Fruit fly (Drosophila melanogaster) whole organism, embryonic: ENCODE results near the gene CG9518.
A peak's percentile ranks its signal among the peaks of the same experiment; 100 is the strongest.

Source experiments
- BEAF-32 ChIP-seq: fragments of 200-800 bp; sonication (Bioruptor generic); optimal IDR thresholded peaks from 3 replicates; lab custom pipeline; 2017; ENCODE audit warnings: missing biosample characterization, missing genetic modification characterization, mild to moderate bottlenecking, moderate library complexity, missing genetic modification reagents
- CG10274 ChIP-seq: fragments of 200-800 bp; sonication (Bioruptor generic); optimal IDR thresholded peaks from 3 replicates; lab custom pipeline; 2017; ENCODE audit warnings: missing biosample characterization, mild to moderate bottlenecking, missing genetic modification characterization
- CG10979 ChIP-seq: fragments of 200-800 bp; sonication (Bioruptor generic); optimal IDR thresholded peaks from 2 replicates; lab custom pipeline; 2018; ENCODE audit warnings: missing biosample characterization, mild to moderate bottlenecking, missing genetic modification characterization, moderate library complexity
- CG11456 ChIP-seq: fragments of 200-800 bp; sonication (Bioruptor generic); IDR thresholded peaks from 3 replicates; pipeline ENCODE4 v1.3.6; 2022; ENCODE audit warnings: missing biosample characterization, missing genetic modification characterization
- CG11504 ChIP-seq: fragments of 200-800 bp; sonication (Bioruptor generic); optimal IDR thresholded peaks from 3 replicates; lab custom pipeline; 2019; ENCODE audit warnings: missing biosample characterization, mild to moderate bottlenecking, missing genetic modification characterization, moderate library complexity
- CG11723 ChIP-seq: fragments of 200-800 bp; sonication (Bioruptor generic); optimal IDR thresholded peaks from 2 replicates; lab custom pipeline; 2017; ENCODE audit warnings: missing biosample characterization, mild to moderate bottlenecking, missing genetic modification characterization
- CG12155 ChIP-seq: fragments of 200-800 bp; sonication (Bioruptor generic); optimal IDR thresholded peaks from 3 replicates; lab custom pipeline; 2016; ENCODE audit warnings: missing biosample characterization, missing genetic modification characterization
- CG13424 ChIP-seq: fragments of 200-800 bp; sonication (Bioruptor generic); optimal IDR thresholded peaks from 2 replicates; lab custom pipeline; 2019; ENCODE audit warnings: missing biosample characterization, mild to moderate bottlenecking, missing genetic modification characterization, moderate library complexity
- CG17361 ChIP-seq: fragments of 200-800 bp; sonication (Bioruptor generic); IDR thresholded peaks from 3 replicates; pipeline ENCODE4 v1.3.6; 2022; ENCODE audit warnings: missing biosample characterization, missing genetic modification characterization
- CG17802 ChIP-seq: fragments of 200-800 bp; sonication (Bioruptor generic); optimal IDR thresholded peaks from 2 replicates; lab custom pipeline; 2018; ENCODE audit warnings: missing biosample characterization, mild to moderate bottlenecking, missing genetic modification characterization, moderate library complexity
- CG2678 ChIP-seq: fragments of 200-800 bp; sonication (Bioruptor generic); optimal IDR thresholded peaks from 3 replicates; lab custom pipeline; 2019; ENCODE audit warnings: missing biosample characterization, mild to moderate bottlenecking, missing genetic modification characterization, moderate library complexity
- CG30403 ChIP-seq: fragments of 200-800 bp; sonication (Bioruptor generic); optimal IDR thresholded peaks from 3 replicates; lab custom pipeline; 2016; ENCODE audit warnings: missing biosample characterization, missing genetic modification characterization
- CG30431 ChIP-seq: fragments of 200-800 bp; sonication (Bioruptor generic); optimal IDR thresholded peaks from 2 replicates; lab custom pipeline; 2017; ENCODE audit warnings: missing biosample characterization, missing genetic modification characterization
- CG32772 ChIP-seq: fragments of 200-800 bp; sonication (Bioruptor generic); IDR thresholded peaks from 2 replicates; pipeline ENCODE4 v1.3.6; 2022; ENCODE audit warnings: missing biosample characterization, missing genetic modification characterization
- CG3281 ChIP-seq: fragments of 200-800 bp; sonication (Bioruptor generic); optimal IDR thresholded peaks from 3 replicates; lab custom pipeline; 2017; ENCODE audit warnings: missing biosample characterization, mild to moderate bottlenecking, missing genetic modification characterization
- CG3407 ChIP-seq: fragments of 200-800 bp; sonication (Bioruptor generic); optimal IDR thresholded peaks from 2 replicates; lab custom pipeline; 2018; ENCODE audit warnings: missing biosample characterization, mild to moderate bottlenecking, missing genetic modification characterization
- CG5245 ChIP-seq: fragments of 200-800 bp; sonication (Bioruptor generic); optimal IDR thresholded peaks from 3 replicates; lab custom pipeline; 2016; ENCODE audit warnings: missing biosample characterization, missing genetic modification characterization
- CG9876 ChIP-seq: fragments of 200-800 bp; sonication (Bioruptor generic); optimal IDR thresholded peaks from 2 replicates; lab custom pipeline; 2016; ENCODE audit warnings: missing biosample characterization, missing genetic modification characterization
- CTCF ChIP-seq: fragments of 200-800 bp; sonication (Bioruptor generic); optimal IDR thresholded peaks from 2 replicates; lab custom pipeline; 2017; ENCODE audit warnings: missing biosample characterization, mild to moderate bottlenecking, missing genetic modification characterization, moderate library complexity
- Camta ChIP-seq: fragments of 200-800 bp; sonication (Bioruptor generic); optimal IDR thresholded peaks from 2 replicates; lab custom pipeline; 2016; ENCODE audit warnings: missing biosample characterization, missing genetic modification characterization
- CkIIα-i1 ChIP-seq: fragments of 200-800 bp; sonication (Bioruptor generic); IDR thresholded peaks from 2 replicates; pipeline ENCODE4 v1.3.6; 2022; ENCODE audit warnings: missing biosample characterization, missing genetic modification characterization
- Dll ChIP-seq: fragments of 200-800 bp; sonication (Bioruptor generic); IDR thresholded peaks from 4 replicates; pipeline ENCODE4 v1.3.6; 2022; ENCODE audit warnings: missing biosample characterization, missing genetic modification characterization; ENCODE audit not compliant: partially characterized antibody
- Dref ChIP-seq: fragments of 200-800 bp; sonication (Bioruptor generic); IDR thresholded peaks from 2 replicates; pipeline ENCODE4 v1.3.6; 2022; ENCODE audit warnings: missing biosample characterization, missing genetic modification characterization
- Eip74EF ChIP-seq, 2 experiments: fragments of 200-800 bp in 1 of 2; fragments of >200 bp in 1 of 2; sonication (Bioruptor generic) in 1 of 2; optimal IDR thresholded peaks; 2 replicates each; lab custom pipeline; 2017 to 2019; ENCODE audit warnings: missing biosample characterization in 2 of 2, missing genetic modification characterization in 2 of 2, mild to moderate bottlenecking in 1 of 2, moderate library complexity in 1 of 2
- Fer2 ChIP-seq: fragments of 200-800 bp; sonication (Bioruptor generic); optimal IDR thresholded peaks from 2 replicates; lab custom pipeline; 2018; ENCODE audit warnings: missing biosample characterization, mild to moderate bottlenecking, missing genetic modification characterization, moderate library complexity
- Hmx ChIP-seq: fragments of 200-800 bp; sonication (Bioruptor generic); optimal IDR thresholded peaks from 2 replicates; lab custom pipeline; 2016; ENCODE audit warnings: missing biosample characterization, missing genetic modification characterization
- Mes4 ChIP-seq: fragments of 200-800 bp; sonication (Bioruptor generic); optimal IDR thresholded peaks from 2 replicates; lab custom pipeline; 2016; ENCODE audit warnings: missing biosample characterization, missing genetic modification characterization
- Myb ChIP-seq: fragments of 200-800 bp; sonication (Bioruptor generic); optimal IDR thresholded peaks from 2 replicates; lab custom pipeline; 2016; ENCODE audit warnings: missing biosample characterization, missing genetic modification characterization
- Nf-YA ChIP-seq: fragments of 200-800 bp; sonication (Bioruptor generic); IDR thresholded peaks from 2 replicates; pipeline ENCODE4 v1.3.6; 2022; ENCODE audit warnings: missing biosample characterization, missing genetic modification characterization
- Sin3A ChIP-seq: fragments of >200 bp; optimal IDR thresholded peaks from 2 replicates; lab custom pipeline; 2018
- chm ChIP-seq: fragments of 200-800 bp; sonication (Bioruptor generic); IDR thresholded peaks from 2 replicates; pipeline ENCODE4 v1.3.6; 2022; ENCODE audit warnings: missing biosample characterization, missing genetic modification characterization
- dati ChIP-seq: fragments of 200-800 bp; sonication (Bioruptor generic); IDR thresholded peaks from 2 replicates; pipeline ENCODE4 v1.3.6; 2022; ENCODE audit warnings: missing biosample characterization, missing genetic modification characterization
- eve ChIP-seq, 2 experiments: fragments of >200 bp; optimal IDR thresholded peaks; 2 replicates each; lab custom pipeline; 2017; ENCODE audit warnings: missing biosample characterization in 2 of 2, missing genetic modification characterization in 2 of 2
- ftz-f1 ChIP-seq: fragments of 200-800 bp; sonication (Bioruptor generic); optimal IDR thresholded peaks from 2 replicates; lab custom pipeline; 2016; ENCODE audit warnings: missing biosample characterization, missing genetic modification characterization
- gt ChIP-seq: fragments of 200-800 bp; sonication (Bioruptor generic); IDR thresholded peaks from 2 replicates; pipeline ENCODE4 v1.3.6; 2022; ENCODE audit warnings: missing biosample characterization, missing genetic modification characterization
- jigr1 ChIP-seq: fragments of 200-800 bp; sonication (Bioruptor generic); IDR thresholded peaks from 3 replicates; pipeline ENCODE4 v1.3.6; 2022; ENCODE audit warnings: missing biosample characterization, missing genetic modification characterization
- jumu ChIP-seq: fragments of 200-800 bp; sonication (Bioruptor generic); optimal IDR thresholded peaks from 3 replicates; lab custom pipeline; 2016; ENCODE audit warnings: missing biosample characterization, missing genetic modification characterization
- ken ChIP-seq: fragments of 200-800 bp; sonication (Bioruptor generic); IDR thresholded peaks from 3 replicates; pipeline ENCODE4 v1.3.6; 2022; ENCODE audit warnings: missing biosample characterization, missing genetic modification characterization
- klu ChIP-seq: fragments of 200-800 bp; sonication (Bioruptor generic); IDR thresholded peaks from 2 replicates; pipeline ENCODE4 v1.3.6; 2022; ENCODE audit warnings: missing biosample characterization, missing genetic modification characterization
- knrl ChIP-seq: fragments of 200-800 bp; sonication (Bioruptor generic); IDR thresholded peaks from 3 replicates; pipeline ENCODE4 v1.3.6; 2022; ENCODE audit warnings: missing biosample characterization, missing genetic modification characterization; ENCODE audit not compliant: partially characterized antibody
- lab ChIP-seq: fragments of 200-800 bp; sonication (Bioruptor generic); optimal IDR thresholded peaks from 3 replicates; lab custom pipeline; 2017; ENCODE audit warnings: missing biosample characterization, missing genetic modification characterization, mild to moderate bottlenecking, moderate library complexity, missing genetic modification reagents
- nerfin-2 ChIP-seq: fragments of 200-800 bp; sonication (Bioruptor generic); IDR thresholded peaks from 2 replicates; pipeline ENCODE4 v1.3.6; 2022; ENCODE audit warnings: missing biosample characterization, missing genetic modification characterization; ENCODE audit not compliant: partially characterized antibody
- pan ChIP-seq, 4 experiments: fragments of >200 bp in 3 of 4; fragments of 200-800 bp in 1 of 4; sonication (Bioruptor generic) in 1 of 4; optimal IDR thresholded peaks in 3 of 4; IDR thresholded peaks in 1 of 4; 2 replicates each; pipeline versions ENCODE4 v1.3.6 to Lab custom; 2017 to 2022; ENCODE audit warnings: missing biosample characterization in 2 of 4, missing genetic modification characterization in 2 of 4, mixed read lengths in 1 of 4
- peb ChIP-seq: fragments of 200-800 bp; sonication (Bioruptor generic); IDR thresholded peaks from 2 replicates; pipeline ENCODE4 v1.3.6; 2022; ENCODE audit warnings: missing biosample characterization, missing genetic modification characterization
- sens-2 ChIP-seq: fragments of 200-800 bp; sonication (Bioruptor generic); IDR thresholded peaks from 2 replicates; pipeline ENCODE4 v1.3.6; 2022; ENCODE audit warnings: missing biosample characterization, missing genetic modification characterization
- slbo ChIP-seq: fragments of 200-800 bp; sonication (Bioruptor generic); IDR thresholded peaks from 2 replicates; pipeline ENCODE4 v1.3.6; 2022; ENCODE audit warnings: missing biosample characterization, missing genetic modification characterization
- sob ChIP-seq: fragments of 200-800 bp; sonication (Bioruptor generic); IDR thresholded peaks from 2 replicates; pipeline ENCODE4 v1.3.6; 2022; ENCODE audit warnings: missing biosample characterization, missing genetic modification characterization
- tap ChIP-seq: fragments of 200-800 bp; optimal IDR thresholded peaks from 3 replicates; lab custom pipeline; 2019; ENCODE audit warnings: missing biosample characterization, mild to moderate bottlenecking, missing genetic modification characterization, moderate library complexity
- tup ChIP-seq: fragments of 200-800 bp; sonication (Bioruptor generic); optimal IDR thresholded peaks from 2 replicates; lab custom pipeline; 2016; ENCODE audit warnings: missing biosample characterization, mild to moderate bottlenecking, missing genetic modification characterization, moderate library complexity
- zfh1 ChIP-seq: fragments of 200-800 bp; sonication (Bioruptor generic); IDR thresholded peaks from 3 replicates; pipeline ENCODE4 v1.3.6; 2022; ENCODE audit warnings: missing biosample characterization, missing genetic modification characterization

The CG9518 gene

DNA sequence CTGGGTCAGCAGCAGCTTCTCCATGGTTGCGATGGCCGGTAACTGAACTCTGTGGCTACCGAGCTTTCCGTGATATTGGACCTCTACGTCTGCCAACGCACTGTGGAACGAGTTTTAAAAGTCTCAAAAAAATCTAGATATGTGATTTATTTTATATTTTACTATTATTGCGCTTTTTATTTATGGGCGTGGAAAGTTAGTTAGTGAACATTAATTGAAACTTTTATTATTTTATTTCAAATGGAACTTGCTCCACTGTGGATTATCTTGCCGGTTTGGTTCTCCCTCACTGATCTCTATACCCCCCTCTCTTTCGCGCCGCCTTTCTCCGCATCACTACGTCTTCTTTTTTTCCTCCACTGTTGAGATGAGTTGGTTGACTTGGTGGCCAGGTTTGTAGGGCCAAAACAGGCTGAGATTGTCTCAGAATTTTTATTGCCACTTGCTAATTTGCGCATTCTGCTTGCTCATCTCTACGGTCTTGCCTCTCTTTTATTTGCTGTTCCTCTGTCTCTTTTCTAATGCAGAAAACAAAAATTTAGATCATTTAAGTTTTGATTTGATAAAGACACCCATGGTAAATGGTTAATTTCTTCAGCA lies 22.1 kb downstream of the CG9518 start, which contains the start of gene CG9522 (continued):
- peak; percentile 67; the same call in 1 of the 2 replicates for TF ChIP-seq Nf-YA (GFP tag; lab: Robert Waterston, UW)
- peak; percentile 85 for TF ChIP-seq CG10979
- peak in 1 of 2 experiments; percentile 55 for TF ChIP-seq Eip74EF (GFP tag; optimal IDR thresholded peaks at IDR 0.05; lab: Kevin White, UChicago)
- peak in 1 of 2 experiments; percentile 72 for TF ChIP-seq eve (GFP tag; optimal IDR thresholded peaks at IDR 0.05; lab: Kevin White, UChicago)
- peak; percentile 57 for TF ChIP-seq CG17361
- peak; percentile 59 for TF ChIP-seq CG12155 (GFP tag; lab: Kevin White, UChicago)
- peak; percentile 53 for TF ChIP-seq klu
- no peak for TF ChIP-seq pan (optimal IDR thresholded peaks at IDR 0.05; lab: Kevin White, UChicago)
- peak in 1 of 2 experiments; percentile 76 for TF ChIP-seq pan (GFP tag; optimal IDR thresholded peaks at IDR 0.05 in 1 of 2, IDR thresholded peaks at IDR 0.05 in 1 of 2)
- peak; percentile 48 for TF ChIP-seq CG11723 (GFP tag; lab: Kevin White, UChicago)
- no peak for TF ChIP-seq CG10274 (GFP tag; lab: Kevin White, UChicago)
- peak; percentile 76 for TF ChIP-seq CG11504 (tag; lab: Kevin White, UChicago)
- TF ChIP-seq CG3407 (GFP tag; lab: Kevin White, UChicago) = peak; percentile 68
- TF ChIP-seq tap (tag; lab: Kevin White, UChicago) = peak; percentile 73
- peak; percentile 44 for TF ChIP-seq CG5245 (GFP tag; lab: Kevin White, UChicago)
- TF ChIP-seq sob (GFP tag; lab: Robert Waterston, UW) = peak; percentile 76
- no peak for TF ChIP-seq BEAF-32 (GFP tag; lab: Kevin White, UChicago)
- TF ChIP-seq CG30403 (GFP tag; lab: Kevin White, UChicago) = peak; percentile 50
- peak; percentile 65 for TF ChIP-seq CG32772 (GFP tag; lab: Robert Waterston, UW)
- TF ChIP-seq zfh1 = peak; percentile 85
- peak; percentile 83 for TF ChIP-seq lab (GFP tag; lab: Kevin White, UChicago)
- peak; percentile 69; the same call in 1 of the 3 replicates for TF ChIP-seq ken (GFP tag; lab: Robert Waterston, UW)
- TF ChIP-seq CTCF (GFP tag; lab: Kevin White, UChicago) = peak; percentile 20
- no peak for TF ChIP-seq Hmx
- TF ChIP-seq gt (GFP tag; lab: Robert Waterston, UW) = no peak
- peak; percentile 37 for TF ChIP-seq Camta (GFP tag; lab: Kevin White, UChicago)
- TF ChIP-seq knrl = peak; percentile 14; the same call in 1 of the 3 replicates
- no peak for TF ChIP-seq nerfin-2 (GFP tag; lab: Robert Waterston, UW)
- peak; percentile 81 for TF ChIP-seq CG2678 (tag; lab: Kevin White, UChicago)
- peak; percentile 25 for TF ChIP-seq Fer2 (tag; lab: Kevin White, UChicago)
- TF ChIP-seq CG9876 (GFP tag; lab: Kevin White, UChicago) = no peak
- TF ChIP-seq Myb = peak; percentile 17
- peak; percentile 77 for TF ChIP-seq CG13424 (tag; lab: Kevin White, UChicago)
- TF ChIP-seq Sin3A (lab: Kevin White, UChicago) = no peak
- TF ChIP-seq dati = peak; percentile 55; the same call in 1 of the 2 replicates
- TF ChIP-seq CkIIα-i1 = no peak
- TF ChIP-seq Mes4 (GFP tag; lab: Kevin White, UChicago) = peak; percentile 3
- peak; percentile 83 for TF ChIP-seq chm (GFP tag; lab: Robert Waterston, UW)
- TF ChIP-seq CG3281 (GFP tag; lab: Kevin White, UChicago) = peak; percentile 58
- peak; percentile 76 for TF ChIP-seq slbo (GFP tag; lab: Robert Waterston, UW)
- TF ChIP-seq sens-2 = peak; percentile 78
- TF ChIP-seq jigr1 (GFP tag; lab: Robert Waterston, UW) = no peak
- peak; percentile 32 for TF ChIP-seq CG30431 (GFP tag; lab: Kevin White, UChicago)
- TF ChIP-seq ftz-f1 = no peak
- peak; percentile 49 for TF ChIP-seq CG17802
- no peak for TF ChIP-seq Dref
- peak; percentile 41 for TF ChIP-seq jumu (GFP tag; lab: Kevin White, UChicago)
- TF ChIP-seq peb (GFP tag; lab: Robert Waterston, UW) = peak; percentile 68
- TF ChIP-seq tup (GFP tag; lab: Kevin White, UChicago) = no peak
- TF ChIP-seq CG11456 = peak; percentile 69; the same call in 2 of the 3 replicates
- no peak for TF ChIP-seq Dll (GFP tag; lab: Robert Waterston, UW)
